Fruit fly (Drosophila melanogaster) whole organism, prepupa: ENCODE data around the gene Wdfy2.
A peak's percentile ranks its signal among the peaks of the same experiment; 100 is the strongest.

ENCODE experiments used
- Blimp-1 ChIP-seq: fragments of 200-800 bp; sonication (Bioruptor generic); optimal IDR thresholded peaks from 3 replicates; lab custom pipeline; 2017; ENCODE audit warnings: missing biosample characterization, missing genetic modification characterization, mild to moderate bottlenecking, moderate library complexity, missing genetic modification reagents
- CG11762 ChIP-seq: fragments of 200-800 bp; sonication (Bioruptor generic); optimal IDR thresholded peaks from 3 replicates; lab custom pipeline; 2016; ENCODE audit warnings: missing biosample characterization, missing genetic modification characterization; ENCODE audit not compliant: insufficient read depth
- Ets96B ChIP-seq: fragments of 200-800 bp; optimal IDR thresholded peaks from 2 replicates; lab custom pipeline; 2019; ENCODE audit warnings: missing biosample characterization, mild to moderate bottlenecking, missing genetic modification characterization, moderate library complexity
- Lpt ChIP-seq: fragments of 200-800 bp; sonication (Bioruptor generic); optimal IDR thresholded peaks from 3 replicates; lab custom pipeline; 2016; ENCODE audit warnings: missing biosample characterization, missing genetic modification characterization
- achi ChIP-seq: fragments of 200-800 bp; sonication (Bioruptor generic); optimal IDR thresholded peaks from 3 replicates; lab custom pipeline; 2016; ENCODE audit warnings: missing biosample characterization, missing genetic modification characterization
- cyc ChIP-seq: fragments of 200-800 bp; sonication (Bioruptor generic); optimal IDR thresholded peaks from 3 replicates; lab custom pipeline; 2016; ENCODE audit warnings: missing biosample characterization, missing genetic modification characterization
- fd59A ChIP-seq: fragments of 200-800 bp; sonication (Bioruptor generic); optimal IDR thresholded peaks from 2 replicates; lab custom pipeline; 2017; ENCODE audit warnings: missing biosample characterization, mild to moderate bottlenecking, missing genetic modification characterization, missing genetic modification reagents
- salr ChIP-seq, 2 experiments: fragments of 200-800 bp; sonication (Bioruptor generic); optimal IDR thresholded peaks; 3 replicates each; lab custom pipeline; 2016 to 2018; ENCODE audit warnings: missing biosample characterization in 2 of 2, missing genetic modification characterization in 2 of 2, mild to moderate bottlenecking in 1 of 2
- ss ChIP-seq, 2 experiments: fragments of 200-800 bp; sonication (Bioruptor generic); optimal IDR thresholded peaks; 2 replicates in 1 of 2; 3 replicates in 1 of 2; lab custom pipeline; 2017 to 2018; ENCODE audit warnings: mild to moderate bottlenecking in 2 of 2, missing biosample characterization in 2 of 2, missing genetic modification characterization in 2 of 2, moderate library complexity in 1 of 2
- topi ChIP-seq: fragments of 200-800 bp; sonication (Bioruptor generic); optimal IDR thresholded peaks from 3 replicates; lab custom pipeline; 2016; ENCODE audit warnings: missing biosample characterization, missing genetic modification characterization

dm6 chr2L:10422643-10423606 is at the start of gene Wdfy2, which contains the start of gene pie:
- TF ChIP-seq CG11762 (GFP tag; lab: Kevin White, UChicago) (no peak), topi (no peak), salr (GFP tag; optimal IDR thresholded peaks at IDR 0.05; lab: Kevin White, UChicago) (no peak), ss (GFP tag; optimal IDR thresholded peaks at IDR 0.05; lab: Kevin White, UChicago) (no peak), Ets96B (tag; lab: Kevin White, UChicago) (no peak), Blimp-1 (GFP tag; lab: Kevin White, UChicago) (no peak), fd59A (GFP tag; lab: Kevin White, UChicago) (no peak), achi (GFP tag; lab: Kevin White, UChicago) (no peak), cyc (GFP tag; lab: Kevin White, UChicago) (peak; percentile 6), Lpt (GFP tag; lab: Kevin White, UChicago) (no peak)
